Fruit fly (Drosophila melanogaster) whole organism, embryonic: ENCODE results near the gene eIF4E7.

ENCODE experiments used
- Ada2b ChIP-seq: fragments of 200-800 bp; sonication (Bioruptor generic); IDR thresholded peaks from 2 replicates; pipeline ENCODE4 v1.3.6; 2022; ENCODE audit warnings: missing biosample characterization, missing genetic modification characterization
- CG10321 ChIP-seq: fragments of 200-800 bp; sonication (Bioruptor generic); IDR thresholded peaks from 2 replicates; pipeline ENCODE4 v1.3.6; 2022; ENCODE audit warnings: missing biosample characterization, missing genetic modification characterization
- CG10543 ChIP-seq: fragments of 200-800 bp; sonication (Bioruptor generic); optimal IDR thresholded peaks from 3 replicates; lab custom pipeline; 2017; ENCODE audit warnings: missing biosample characterization, mild to moderate bottlenecking, missing genetic modification characterization, moderate library complexity
- CG11085 ChIP-seq: fragments of 200-800 bp; sonication (Bioruptor generic); IDR thresholded peaks from 2 replicates; pipeline ENCODE4 v1.3.6; 2022; ENCODE audit warnings: missing biosample characterization, missing genetic modification characterization
- CG11504 ChIP-seq: fragments of 200-800 bp; sonication (Bioruptor generic); optimal IDR thresholded peaks from 3 replicates; lab custom pipeline; 2019; ENCODE audit warnings: missing biosample characterization, mild to moderate bottlenecking, missing genetic modification characterization, moderate library complexity
- CG11695 ChIP-seq: fragments of 200-800 bp; sonication (Bioruptor generic); IDR thresholded peaks from 3 replicates; pipeline ENCODE4 v1.3.6; 2022; ENCODE audit warnings: missing biosample characterization, missing genetic modification characterization
- CG13624 ChIP-seq: fragments of 200-800 bp; sonication (Bioruptor generic); optimal IDR thresholded peaks from 2 replicates; lab custom pipeline; 2016; ENCODE audit warnings: missing biosample characterization, missing genetic modification characterization
- CG14441 ChIP-seq: fragments of 200-800 bp; sonication (Bioruptor generic); IDR thresholded peaks from 2 replicates; pipeline ENCODE4 v1.3.6; 2022; ENCODE audit warnings: missing biosample characterization, missing genetic modification characterization
- CG14860 ChIP-seq: fragments of 200-800 bp; sonication (Bioruptor generic); IDR thresholded peaks from 3 replicates; pipeline ENCODE4 v1.3.6; 2022; ENCODE audit warnings: missing biosample characterization, missing genetic modification characterization; ENCODE audit not compliant: partially characterized antibody
- CG15479 ChIP-seq: fragments of 200-800 bp; sonication (Bioruptor generic); optimal IDR thresholded peaks from 3 replicates; lab custom pipeline; 2019; ENCODE audit warnings: missing biosample characterization, mild to moderate bottlenecking, missing genetic modification characterization, moderate library complexity
- CG17186 ChIP-seq: fragments of 200-800 bp; sonication (Bioruptor generic); optimal IDR thresholded peaks from 3 replicates; lab custom pipeline; 2017; ENCODE audit warnings: missing biosample characterization, missing genetic modification reagents, missing genetic modification characterization
- CG17361 ChIP-seq: fragments of 200-800 bp; sonication (Bioruptor generic); IDR thresholded peaks from 3 replicates; pipeline ENCODE4 v1.3.6; 2022; ENCODE audit warnings: missing biosample characterization, missing genetic modification characterization
- CG17912 ChIP-seq: fragments of 200-800 bp; sonication (Bioruptor generic); optimal IDR thresholded peaks from 2 replicates; lab custom pipeline; 2018; ENCODE audit warnings: missing biosample characterization, mild to moderate bottlenecking, missing genetic modification characterization
- CG18262 ChIP-seq: fragments of 200-800 bp; optimal IDR thresholded peaks from 3 replicates; lab custom pipeline; 2019; ENCODE audit warnings: missing biosample characterization, mild to moderate bottlenecking, missing genetic modification characterization, moderate library complexity
- CG2120 ChIP-seq: fragments of 200-800 bp; sonication (Bioruptor generic); optimal IDR thresholded peaks from 3 replicates; lab custom pipeline; 2016; ENCODE audit warnings: missing biosample characterization, missing genetic modification characterization
- CG42726 ChIP-seq: fragments of 200-800 bp; sonication (Bioruptor generic); IDR thresholded peaks from 2 replicates; pipeline ENCODE4 v1.3.6; 2022; ENCODE audit warnings: missing biosample characterization, missing genetic modification characterization; ENCODE audit not compliant: partially characterized antibody
- CG4854 ChIP-seq: fragments of 200-800 bp; sonication (Bioruptor generic); optimal IDR thresholded peaks from 2 replicates; lab custom pipeline; 2016; ENCODE audit warnings: missing biosample characterization, missing genetic modification characterization, inconsistent platforms
- CG6175 ChIP-seq: fragments of 200-800 bp; sonication (Bioruptor generic); IDR thresholded peaks from 3 replicates; pipeline ENCODE4 v1.3.6; 2022; ENCODE audit warnings: missing biosample characterization, missing genetic modification characterization
- CG7556 ChIP-seq: fragments of 200-800 bp; sonication (Bioruptor generic); optimal IDR thresholded peaks from 2 replicates; lab custom pipeline; 2017; ENCODE audit warnings: missing biosample characterization, mild to moderate bottlenecking, missing genetic modification characterization
- CG9876 ChIP-seq: fragments of 200-800 bp; sonication (Bioruptor generic); optimal IDR thresholded peaks from 2 replicates; lab custom pipeline; 2016; ENCODE audit warnings: missing biosample characterization, missing genetic modification characterization
- Doc2 ChIP-seq: fragments of 200-800 bp; sonication (Bioruptor generic); IDR thresholded peaks from 2 replicates; pipeline ENCODE4 v1.3.6; 2022; ENCODE audit warnings: missing biosample characterization, missing genetic modification characterization
- Drgx ChIP-seq: fragments of 200-800 bp; sonication (Bioruptor generic); IDR thresholded peaks from 2 replicates; pipeline ENCODE4 v1.3.6; 2022; ENCODE audit warnings: missing biosample characterization, missing genetic modification characterization
- Ets65A ChIP-seq: fragments of 200-800 bp; sonication (Bioruptor generic); peaks from one replicate; lab custom pipeline; 2016; ENCODE audit warnings: missing biosample characterization, missing genetic modification characterization
- Hand ChIP-seq: fragments of 200-800 bp; sonication (Bioruptor generic); optimal IDR thresholded peaks from 2 replicates; lab custom pipeline; 2017; ENCODE audit warnings: mild to moderate bottlenecking, missing biosample characterization, missing genetic modification reagents, missing genetic modification characterization
- Hr51 ChIP-seq, 2 experiments: fragments of 200-800 bp; sonication (Bioruptor generic); optimal IDR thresholded peaks; 2 replicates in 1 of 2; 3 replicates in 1 of 2; lab custom pipeline; 2016 to 2018; ENCODE audit warnings: missing biosample characterization in 2 of 2, missing genetic modification characterization in 2 of 2, mild to moderate bottlenecking in 1 of 2, moderate library complexity in 1 of 2
- Kr ChIP-seq: fragments of 200-800 bp; sonication (Bioruptor generic); optimal IDR thresholded peaks from 2 replicates; lab custom pipeline; 2017; ENCODE audit warnings: missing biosample characterization, mild to moderate bottlenecking, missing genetic modification characterization
- MESR4 ChIP-seq: fragments of 200-800 bp; sonication (Bioruptor generic); optimal IDR thresholded peaks from 2 replicates; lab custom pipeline; 2018; ENCODE audit warnings: missing biosample characterization, mild to moderate bottlenecking, missing genetic modification characterization, moderate library complexity
- Meics ChIP-seq: fragments of 200-800 bp; sonication (Bioruptor generic); optimal IDR thresholded peaks from 2 replicates; lab custom pipeline; 2017; ENCODE audit warnings: missing biosample characterization, mild to moderate bottlenecking, missing genetic modification characterization
- NK7.1 ChIP-seq: fragments of 200-800 bp; sonication (Bioruptor generic); optimal IDR thresholded peaks from 3 replicates; lab custom pipeline; 2016; ENCODE audit warnings: missing biosample characterization, missing genetic modification characterization
- TFAM ChIP-seq: fragments of 200-800 bp; sonication (Bioruptor generic); optimal IDR thresholded peaks from 2 replicates; lab custom pipeline; 2017; ENCODE audit warnings: missing biosample characterization, missing genetic modification characterization, inconsistent platforms
- ac ChIP-seq: fragments of 200-800 bp; sonication (Bioruptor generic); optimal IDR thresholded peaks from 3 replicates; lab custom pipeline; 2017; ENCODE audit warnings: missing biosample characterization, mild to moderate bottlenecking, missing genetic modification characterization
- ap ChIP-seq: fragments of 200-800 bp; sonication (Bioruptor generic); IDR thresholded peaks from 2 replicates; pipeline ENCODE4 v1.3.6; 2022; ENCODE audit warnings: missing biosample characterization, missing genetic modification characterization
- ato ChIP-seq: fragments of 200-800 bp; sonication (Bioruptor generic); IDR thresholded peaks from 2 replicates; pipeline ENCODE4 v1.3.6; 2022; ENCODE audit warnings: missing biosample characterization, missing genetic modification characterization; ENCODE audit not compliant: partially characterized antibody
- bowl ChIP-seq: fragments of 200-800 bp; sonication (Bioruptor generic); IDR thresholded peaks from 2 replicates; pipeline ENCODE4 v1.3.6; 2022; ENCODE audit warnings: missing biosample characterization, missing genetic modification characterization
- cas ChIP-seq: fragments of 200-800 bp; sonication (Bioruptor generic); IDR thresholded peaks from 2 replicates; pipeline ENCODE4 v1.3.6; 2022; ENCODE audit warnings: missing biosample characterization, missing genetic modification characterization
- cato ChIP-seq: fragments of 200-800 bp; sonication (Bioruptor generic); optimal IDR thresholded peaks from 2 replicates; lab custom pipeline; 2016; ENCODE audit warnings: missing biosample characterization, missing genetic modification characterization, borderline replicate concordance
- crp ChIP-seq, 2 experiments: fragments of 200-800 bp; sonication (Bioruptor generic); optimal IDR thresholded peaks; 2 replicates in 1 of 2; 3 replicates in 1 of 2; lab custom pipeline; 2017; ENCODE audit warnings: missing biosample characterization in 2 of 2, missing genetic modification characterization in 2 of 2, mild to moderate bottlenecking in 1 of 2, moderate library complexity in 1 of 2
- cwo ChIP-seq: fragments of 200-800 bp; sonication (Bioruptor generic); optimal IDR thresholded peaks from 3 replicates; lab custom pipeline; 2017; ENCODE audit warnings: missing biosample characterization, missing genetic modification characterization, mild to moderate bottlenecking, moderate library complexity, missing genetic modification reagents
- ewg ChIP-seq: fragments of 200-800 bp; sonication (Bioruptor generic); optimal IDR thresholded peaks from 3 replicates; lab custom pipeline; 2017; ENCODE audit warnings: mild to moderate bottlenecking, missing biosample characterization, missing genetic modification reagents, missing genetic modification characterization
- fd64A ChIP-seq: fragments of 200-800 bp; sonication (Bioruptor generic); optimal IDR thresholded peaks from 3 replicates; lab custom pipeline; 2018; ENCODE audit warnings: missing biosample characterization, mild to moderate bottlenecking, missing genetic modification characterization
- hbn ChIP-seq: fragments of 200-800 bp; sonication (Bioruptor generic); IDR thresholded peaks from 2 replicates; pipeline ENCODE4 v1.3.6; 2022; ENCODE audit warnings: missing biosample characterization, missing genetic modification characterization; ENCODE audit not compliant: partially characterized antibody
- lab ChIP-seq: fragments of 200-800 bp; sonication (Bioruptor generic); optimal IDR thresholded peaks from 3 replicates; lab custom pipeline; 2017; ENCODE audit warnings: missing biosample characterization, missing genetic modification characterization, mild to moderate bottlenecking, moderate library complexity, missing genetic modification reagents
- oc ChIP-seq: fragments of 200-800 bp; sonication (Bioruptor generic); optimal IDR thresholded peaks from 2 replicates; lab custom pipeline; 2018; ENCODE audit warnings: missing biosample characterization, mild to moderate bottlenecking, missing genetic modification characterization, moderate library complexity
- pb ChIP-seq: fragments of 200-800 bp; sonication (Bioruptor generic); optimal IDR thresholded peaks from 3 replicates; lab custom pipeline; 2016; ENCODE audit warnings: missing biosample characterization, missing genetic modification characterization
- peb ChIP-seq: fragments of 200-800 bp; sonication (Bioruptor generic); IDR thresholded peaks from 2 replicates; pipeline ENCODE4 v1.3.6; 2022; ENCODE audit warnings: missing biosample characterization, missing genetic modification characterization
- pzg ChIP-seq: fragments of 200-800 bp; sonication (Bioruptor generic); optimal IDR thresholded peaks from 3 replicates; lab custom pipeline; 2018; ENCODE audit warnings: missing biosample characterization, mild to moderate bottlenecking, missing genetic modification characterization, moderate library complexity
- scrt ChIP-seq: fragments of 200-800 bp; sonication (Bioruptor generic); optimal IDR thresholded peaks from 2 replicates; lab custom pipeline; 2018; ENCODE audit warnings: missing biosample characterization, mild to moderate bottlenecking, missing genetic modification characterization, moderate library complexity
- seq ChIP-seq: fragments of 200-800 bp; sonication (Bioruptor generic); IDR thresholded peaks from 2 replicates; pipeline ENCODE4 v1.3.6; 2022; ENCODE audit warnings: missing biosample characterization, missing genetic modification characterization
- stwl ChIP-seq: fragments of 200-800 bp; sonication (Bioruptor generic); optimal IDR thresholded peaks from 3 replicates; lab custom pipeline; 2018; ENCODE audit warnings: missing biosample characterization, mild to moderate bottlenecking, missing genetic modification characterization, moderate library complexity
- unpg ChIP-seq: fragments of 200-800 bp; sonication (Bioruptor generic); optimal IDR thresholded peaks from 3 replicates; lab custom pipeline; 2018; ENCODE audit warnings: missing biosample characterization, mild to moderate bottlenecking, missing genetic modification characterization, moderate library complexity
- z ChIP-seq: fragments of 200-800 bp; sonication (Bioruptor generic); IDR thresholded peaks from 3 replicates; pipeline ENCODE4 v1.3.6; 2022; ENCODE audit warnings: missing biosample characterization, missing genetic modification characterization

The eIF4E7 gene

dm6 chrX:1135006-1135376, 27.2 kb downstream of the eIF4E7 start:
- TF ChIP-seq seq (GFP tag; lab: Robert Waterston, UW) (no peak), ap (GFP tag; lab: Robert Waterston, UW) (no peak), cato (GFP tag; lab: Kevin White, UChicago) (no peak), cwo (GFP tag; lab: Kevin White, UChicago) (no peak), Hand (GFP tag; lab: Kevin White, UChicago) (no peak), CG2120 (GFP tag; lab: Kevin White, UChicago) (peak; percentile 29), lab (GFP tag; lab: Kevin White, UChicago) (peak; percentile 32), z (GFP tag; lab: Robert Waterston, UW) (no peak), Kr (no peak), TFAM (GFP tag; lab: Kevin White, UChicago) (no peak), CG4854 (no peak), unpg (peak; percentile 14), CG11085 (GFP tag; lab: Robert Waterston, UW) (no peak), CG10543 (GFP tag; lab: Kevin White, UChicago) (no peak), ato (no peak), crp (GFP tag; optimal IDR thresholded peaks at IDR 0.05; lab: Kevin White, UChicago) (no peak), CG15479 (no peak), Hr51 (GFP tag; optimal IDR thresholded peaks at IDR 0.05; lab: Kevin White, UChicago) (peak in 1 of 2 experiments; percentile 31), NK7.1 (GFP tag; lab: Kevin White, UChicago) (no peak), CG18262 (peak; percentile 23), fd64A (GFP tag; lab: Kevin White, UChicago) (no peak), scrt (GFP tag; lab: Kevin White, UChicago) (peak; percentile 74), CG17361 (peak; percentile 53; the same call in 2 of the 3 replicates), CG11504 (tag; lab: Kevin White, UChicago) (peak; percentile 36), Doc2 (GFP tag; lab: Robert Waterston, UW) (no peak), CG7556 (GFP tag; lab: Kevin White, UChicago) (peak; percentile 18), CG11695 (GFP tag; lab: Robert Waterston, UW) (peak; percentile 48; the same call in 1 of the 3 replicates), CG6175 (GFP tag; lab: Robert Waterston, UW) (no peak), peb (GFP tag; lab: Robert Waterston, UW) (no peak), bowl (GFP tag; lab: Robert Waterston, UW) (no peak), CG17912 (GFP tag; lab: Kevin White, UChicago) (no peak), CG9876 (GFP tag; lab: Kevin White, UChicago) (no peak), MESR4 (GFP tag; lab: Kevin White, UChicago) (no peak), oc (tag; lab: Kevin White, UChicago) (no peak), Ets65A (GFP tag; lab: Kevin White, UChicago) (no peak), pzg (GFP tag; lab: Kevin White, UChicago) (no peak), CG14441 (GFP tag; lab: Robert Waterston, UW) (no peak), Ada2b (GFP tag; lab: Robert Waterston, UW) (no peak), CG42726 (GFP tag; lab: Robert Waterston, UW) (no peak), ewg (GFP tag; lab: Kevin White, UChicago) (peak; percentile 72), CG17186 (GFP tag; lab: Kevin White, UChicago) (no peak), Drgx (GFP tag; lab: Robert Waterston, UW) (no peak), ac (GFP tag; lab: Kevin White, UChicago) (no peak), CG10321 (GFP tag; lab: Robert Waterston, UW) (no peak), hbn (GFP tag; lab: Robert Waterston, UW) (no peak), stwl (tag; lab: Kevin White, UChicago) (no peak), Meics (GFP tag; lab: Kevin White, UChicago) (peak; percentile 36), pb (GFP tag; lab: Kevin White, UChicago) (no peak), CG14860 (GFP tag; lab: Robert Waterston, UW) (no peak), CG13624 (GFP tag; lab: Kevin White, UChicago) (no peak), cas (GFP tag; lab: Robert Waterston, UW) (no peak)
